Fruit fly (Drosophila melanogaster) whole organism, embryonic: Measurements from ENCODE around the gene Iris.
A peak's percentile ranks its signal among the peaks of the same experiment; 100 is the strongest.

Source experiments
- Ada2b ChIP-seq: fragments of 200-800 bp; sonication (Bioruptor generic); IDR thresholded peaks from 2 replicates; pipeline ENCODE4 v1.3.6; 2022; ENCODE audit warnings: missing biosample characterization, missing genetic modification characterization
- CG12104 ChIP-seq: fragments of 200-800 bp; sonication (Bioruptor generic); optimal IDR thresholded peaks from 3 replicates; lab custom pipeline; 2016; ENCODE audit warnings: missing biosample characterization, missing genetic modification characterization
- CG1603 ChIP-seq: fragments of 200-800 bp; sonication (Bioruptor generic); optimal IDR thresholded peaks from 2 replicates; lab custom pipeline; 2019; ENCODE audit warnings: missing biosample characterization, mild to moderate bottlenecking, missing genetic modification characterization, moderate library complexity
- CG2129 ChIP-seq: fragments of 200-800 bp; sonication (Bioruptor generic); IDR thresholded peaks from 2 replicates; pipeline ENCODE4 v1.3.6; 2022; ENCODE audit warnings: missing biosample characterization, missing genetic modification characterization; ENCODE audit not compliant: partially characterized antibody
- CG31441 ChIP-seq: fragments of 200-800 bp; sonication (Bioruptor generic); IDR thresholded peaks from 2 replicates; pipeline ENCODE4 v1.3.6; 2022; ENCODE audit warnings: missing biosample characterization, missing genetic modification characterization
- CG32532 ChIP-seq: fragments of 200-800 bp; sonication (Bioruptor generic); IDR thresholded peaks from 2 replicates; pipeline ENCODE4 v1.3.6; 2022; ENCODE audit warnings: missing biosample characterization, missing genetic modification characterization
- CG3995 ChIP-seq: fragments of 200-800 bp; sonication (Bioruptor generic); optimal IDR thresholded peaks from 3 replicates; lab custom pipeline; 2016; ENCODE audit warnings: missing biosample characterization, missing genetic modification characterization
- CG6683 ChIP-seq: fragments of 200-800 bp; sonication (Bioruptor generic); optimal IDR thresholded peaks from 2 replicates; lab custom pipeline; 2017; ENCODE audit warnings: missing biosample characterization, mild to moderate bottlenecking, missing genetic modification characterization, missing genetic modification reagents
- CG6765 ChIP-seq: fragments of 200-800 bp; sonication (Bioruptor generic); optimal IDR thresholded peaks from 3 replicates; lab custom pipeline; 2017; ENCODE audit warnings: missing biosample characterization, mild to moderate bottlenecking, missing genetic modification characterization
- CG7357 ChIP-seq: fragments of 200-800 bp; sonication (Bioruptor generic); IDR thresholded peaks from 3 replicates; pipeline ENCODE4 v1.3.6; 2022; ENCODE audit warnings: missing biosample characterization, missing genetic modification characterization
- CG8765 ChIP-seq: fragments of 200-800 bp; sonication (Bioruptor generic); IDR thresholded peaks from 2 replicates; pipeline ENCODE4 v1.3.6; 2022; ENCODE audit warnings: missing biosample characterization, missing genetic modification characterization
- CG9932 ChIP-seq: fragments of 200-800 bp; sonication (Bioruptor generic); IDR thresholded peaks from 2 replicates; pipeline ENCODE4 v1.3.6; 2022; ENCODE audit warnings: missing biosample characterization, missing genetic modification characterization
- Dbx ChIP-seq: fragments of 200-800 bp; sonication (Bioruptor generic); IDR thresholded peaks from 3 replicates; pipeline ENCODE4 v1.3.6; 2022; ENCODE audit warnings: missing biosample characterization, missing genetic modification characterization
- Deaf1 ChIP-seq: fragments of 200-800 bp; optimal IDR thresholded peaks from 3 replicates; lab custom pipeline; 2019; ENCODE audit warnings: missing biosample characterization, mild to moderate bottlenecking, missing genetic modification characterization, moderate library complexity
- Dip2 ChIP-seq: fragments of 200-800 bp; sonication (Bioruptor generic); IDR thresholded peaks from 2 replicates; pipeline ENCODE4 v1.3.6; 2022; ENCODE audit warnings: missing biosample characterization, missing genetic modification characterization
- E2f1 ChIP-seq: fragments of 200-800 bp; sonication (Bioruptor generic); IDR thresholded peaks from 2 replicates; pipeline ENCODE4 v1.3.6; 2022; ENCODE audit warnings: missing biosample characterization, missing genetic modification characterization
- Fer2 ChIP-seq: fragments of 200-800 bp; sonication (Bioruptor generic); optimal IDR thresholded peaks from 2 replicates; lab custom pipeline; 2018; ENCODE audit warnings: missing biosample characterization, mild to moderate bottlenecking, missing genetic modification characterization, moderate library complexity
- Hr51 ChIP-seq, 2 experiments: fragments of 200-800 bp; sonication (Bioruptor generic); optimal IDR thresholded peaks; 2 replicates in 1 of 2; 3 replicates in 1 of 2; lab custom pipeline; 2016 to 2018; ENCODE audit warnings: missing biosample characterization in 2 of 2, missing genetic modification characterization in 2 of 2, mild to moderate bottlenecking in 1 of 2, moderate library complexity in 1 of 2
- Nf-YA ChIP-seq: fragments of 200-800 bp; sonication (Bioruptor generic); IDR thresholded peaks from 2 replicates; pipeline ENCODE4 v1.3.6; 2022; ENCODE audit warnings: missing biosample characterization, missing genetic modification characterization
- Rfx ChIP-seq: fragments of 200-800 bp; sonication (Bioruptor generic); IDR thresholded peaks from 2 replicates; pipeline ENCODE4 v1.3.6; 2022; ENCODE audit warnings: missing biosample characterization, missing genetic modification characterization
- Trl ChIP-seq, 3 experiments: fragments of >200 bp in 2 of 3; fragments of 200-800 bp in 1 of 3; sonication (Bioruptor generic) in 1 of 3; optimal IDR thresholded peaks; 2 replicates in 1 of 3; 3 replicates in 2 of 3; lab custom pipeline; 2016 to 2017; ENCODE audit warnings: missing biosample characterization in 1 of 3, missing genetic modification characterization in 1 of 3
- Vsx1 ChIP-seq: fragments of 200-800 bp; sonication (Bioruptor generic); optimal IDR thresholded peaks from 2 replicates; lab custom pipeline; 2017; ENCODE audit warnings: missing biosample characterization, mild to moderate bottlenecking, missing genetic modification characterization, missing genetic modification reagents
- ap ChIP-seq: fragments of 200-800 bp; sonication (Bioruptor generic); IDR thresholded peaks from 2 replicates; pipeline ENCODE4 v1.3.6; 2022; ENCODE audit warnings: missing biosample characterization, missing genetic modification characterization
- btn ChIP-seq: fragments of 200-800 bp; sonication (Bioruptor generic); optimal IDR thresholded peaks from 2 replicates; lab custom pipeline; 2016; ENCODE audit warnings: missing biosample characterization, missing genetic modification characterization
- cg ChIP-seq: fragments of 200-800 bp; sonication (Bioruptor generic); optimal IDR thresholded peaks from 3 replicates; lab custom pipeline; 2019; ENCODE audit warnings: missing biosample characterization, mild to moderate bottlenecking, missing genetic modification characterization, moderate library complexity
- chif ChIP-seq, 2 experiments: fragments of 200-800 bp; sonication (Bioruptor generic); optimal IDR thresholded peaks; 3 replicates each; lab custom pipeline; 2016; ENCODE audit warnings: missing biosample characterization in 2 of 2, missing genetic modification characterization in 2 of 2
- crc ChIP-seq: fragments of 200-800 bp; sonication (Bioruptor generic); optimal IDR thresholded peaks from 2 replicates; lab custom pipeline; 2016; ENCODE audit warnings: missing biosample characterization, missing genetic modification characterization
- dati ChIP-seq: fragments of 200-800 bp; sonication (Bioruptor generic); IDR thresholded peaks from 2 replicates; pipeline ENCODE4 v1.3.6; 2022; ENCODE audit warnings: missing biosample characterization, missing genetic modification characterization
- dm ChIP-seq: fragments of 200-800 bp; sonication (Bioruptor generic); optimal IDR thresholded peaks from 3 replicates; lab custom pipeline; 2016; ENCODE audit warnings: missing biosample characterization, missing genetic modification characterization
- dpn ChIP-seq, 2 experiments: fragments of 200-800 bp; sonication (Bioruptor generic); optimal IDR thresholded peaks; 3 replicates each; lab custom pipeline; 2016; ENCODE audit warnings: missing biosample characterization in 2 of 2, missing genetic modification characterization in 2 of 2
- en ChIP-seq: fragments of 200-800 bp; sonication (Bioruptor generic); optimal IDR thresholded peaks from 2 replicates; lab custom pipeline; 2016; ENCODE audit warnings: missing biosample characterization, missing genetic modification characterization
- fd102C ChIP-seq: fragments of 200-800 bp; sonication (Bioruptor generic); optimal IDR thresholded peaks from 2 replicates; lab custom pipeline; 2018; ENCODE audit warnings: missing biosample characterization, mild to moderate bottlenecking, missing genetic modification characterization, moderate library complexity
- fd3F ChIP-seq: fragments of 200-800 bp; sonication (Bioruptor generic); optimal IDR thresholded peaks from 2 replicates; lab custom pipeline; 2018; ENCODE audit warnings: missing biosample characterization, mild to moderate bottlenecking, missing genetic modification characterization, moderate library complexity
- gfzf ChIP-seq: fragments of 200-800 bp; sonication (Bioruptor generic); optimal IDR thresholded peaks from 2 replicates; lab custom pipeline; 2016; ENCODE audit warnings: missing biosample characterization, mild to moderate bottlenecking, missing genetic modification characterization, moderate library complexity
- grn ChIP-seq: fragments of 200-800 bp; sonication (Bioruptor generic); optimal IDR thresholded peaks from 3 replicates; lab custom pipeline; 2017; ENCODE audit warnings: missing biosample characterization, missing genetic modification characterization
- lab ChIP-seq: fragments of 200-800 bp; sonication (Bioruptor generic); optimal IDR thresholded peaks from 3 replicates; lab custom pipeline; 2017; ENCODE audit warnings: missing biosample characterization, missing genetic modification characterization, mild to moderate bottlenecking, moderate library complexity, missing genetic modification reagents
- pan ChIP-seq, 4 experiments: fragments of >200 bp in 3 of 4; fragments of 200-800 bp in 1 of 4; sonication (Bioruptor generic) in 1 of 4; optimal IDR thresholded peaks in 3 of 4; IDR thresholded peaks in 1 of 4; 2 replicates each; pipeline versions ENCODE4 v1.3.6 to Lab custom; 2017 to 2022; ENCODE audit warnings: missing biosample characterization in 2 of 4, missing genetic modification characterization in 2 of 4, mixed read lengths in 1 of 4
- pho ChIP-seq: fragments of 200-800 bp; sonication (Bioruptor generic); optimal IDR thresholded peaks from 2 replicates; lab custom pipeline; 2016; ENCODE audit warnings: missing biosample characterization, missing genetic modification characterization
- pita ChIP-seq: fragments of 200-800 bp; sonication (Bioruptor generic); optimal IDR thresholded peaks from 2 replicates; lab custom pipeline; 2017; ENCODE audit warnings: missing biosample characterization, mild to moderate bottlenecking, missing genetic modification characterization
- pros ChIP-seq: fragments of 200-800 bp; sonication (Bioruptor generic); optimal IDR thresholded peaks from 3 replicates; lab custom pipeline; 2019; ENCODE audit warnings: missing biosample characterization, mild to moderate bottlenecking, missing genetic modification characterization, moderate library complexity
- schlank ChIP-seq: fragments of 200-800 bp; sonication (Bioruptor generic); optimal IDR thresholded peaks from 2 replicates; lab custom pipeline; 2018; ENCODE audit warnings: missing biosample characterization, mild to moderate bottlenecking, missing genetic modification characterization
- sens ChIP-seq: fragments of 200-800 bp; sonication (Bioruptor generic); peaks from one replicate; lab custom pipeline; 2016; ENCODE audit warnings: missing biosample characterization, missing genetic modification characterization
- sim ChIP-seq: fragments of 200-800 bp; sonication (Bioruptor generic); IDR thresholded peaks from 2 replicates; pipeline ENCODE4 v1.3.6; 2022; ENCODE audit warnings: missing biosample characterization, missing genetic modification characterization
- sna ChIP-seq: fragments of 200-800 bp; sonication (Bioruptor generic); IDR thresholded peaks from 2 replicates; pipeline ENCODE4 v1.3.6; 2022; ENCODE audit warnings: missing biosample characterization, missing genetic modification characterization; ENCODE audit not compliant: partially characterized antibody
- sob ChIP-seq: fragments of 200-800 bp; sonication (Bioruptor generic); IDR thresholded peaks from 2 replicates; pipeline ENCODE4 v1.3.6; 2022; ENCODE audit warnings: missing biosample characterization, missing genetic modification characterization
- sqz ChIP-seq: fragments of 200-800 bp; sonication (Bioruptor generic); optimal IDR thresholded peaks from 3 replicates; lab custom pipeline; 2018; ENCODE audit warnings: missing biosample characterization, mild to moderate bottlenecking, missing genetic modification characterization
- ssp ChIP-seq: fragments of 200-800 bp; sonication (Bioruptor generic); IDR thresholded peaks from 2 replicates; pipeline ENCODE4 v1.3.6; 2022; ENCODE audit warnings: missing biosample characterization, missing genetic modification characterization
- tgo ChIP-seq: fragments of 200-800 bp; sonication (Bioruptor generic); IDR thresholded peaks from 3 replicates; pipeline ENCODE4 v1.3.6; 2022; ENCODE audit warnings: missing biosample characterization, missing genetic modification characterization
- ttk ChIP-seq: fragments of 200-800 bp; sonication (Bioruptor generic); IDR thresholded peaks from 2 replicates; pipeline ENCODE4 v2.1.2; 2022; ENCODE audit warnings: missing biosample characterization, missing genetic modification characterization
- yki ChIP-seq: fragments of >200 bp; optimal IDR thresholded peaks from 3 replicates; lab custom pipeline; 2018

The Iris gene

DNA sequence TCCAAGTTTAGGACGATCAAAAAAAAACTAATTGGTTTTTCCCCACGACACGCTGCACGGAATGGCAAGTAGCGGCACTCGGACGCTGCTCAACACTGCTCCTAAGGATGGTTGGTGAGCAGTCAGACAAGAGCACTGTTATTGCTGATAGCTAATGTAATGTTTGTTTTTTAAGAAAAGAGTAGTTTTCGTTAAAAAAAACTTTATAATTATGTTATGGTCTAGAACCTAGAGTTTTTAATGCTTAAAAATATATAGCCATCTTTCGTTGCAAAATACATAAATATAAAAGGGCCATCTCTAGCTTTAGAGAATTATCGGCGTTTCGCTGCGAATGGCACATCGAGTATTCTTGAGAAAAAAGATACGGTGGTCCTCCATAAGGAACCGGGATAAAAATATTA, 38.8 kb upstream of the Iris start, which contains the start of the genes Charon and CG4887 (continued):
- TF ChIP-seq CG6683 (GFP tag; lab: Kevin White, UChicago) (peak; percentile 66), yki (no peak), Nf-YA (GFP tag; lab: Robert Waterston, UW) (peak; percentile 52; the same call in 1 of the 2 replicates), sqz (GFP tag; lab: Kevin White, UChicago) (no peak), CG12104 (peak; percentile 68), grn (GFP tag; lab: Kevin White, UChicago) (no peak), crc (GFP tag; lab: Kevin White, UChicago) (peak; percentile 65), pita (GFP tag; lab: Kevin White, UChicago) (no peak), Vsx1 (no peak), Hr51 (GFP tag; optimal IDR thresholded peaks at IDR 0.05; lab: Kevin White, UChicago) (peak in 1 of 2 experiments; percentile 83), CG8765 (GFP tag; lab: Robert Waterston, UW) (peak; percentile 48; the same call in 1 of the 2 replicates), CG1603 (no peak), Deaf1 (tag; lab: Kevin White, UChicago) (peak; percentile 44), Fer2 (tag; lab: Kevin White, UChicago) (peak; percentile 79), Dip2 (GFP tag; lab: Robert Waterston, UW) (no peak), ap (GFP tag; lab: Robert Waterston, UW) (peak; percentile 51), ttk (peak; percentile 74), CG3995 (GFP tag; lab: Kevin White, UChicago) (peak; percentile 61), sob (peak; percentile 89), Rfx (GFP tag; lab: Robert Waterston, UW) (peak; percentile 91), pan (optimal IDR thresholded peaks at IDR 0.05; lab: Kevin White, UChicago) (no peak), pan (GFP tag; optimal IDR thresholded peaks at IDR 0.05 in 1 of 2, IDR thresholded peaks at IDR 0.05 in 1 of 2) (peak in 1 of 2 experiments; percentile 83), CG6765 (GFP tag; lab: Kevin White, UChicago) (peak; percentile 75), fd102C (GFP tag; lab: Kevin White, UChicago) (no peak), dm (peak; percentile 87), E2f1 (peak; percentile 77), schlank (peak; percentile 46), en (GFP tag; lab: Kevin White, UChicago) (peak; percentile 38), sens (GFP tag; lab: Kevin White, UChicago) (peak; percentile 97), sim (GFP tag; lab: Robert Waterston, UW) (no peak), CG7357 (GFP tag; lab: Robert Waterston, UW) (peak; percentile 57; the same call in 2 of the 3 replicates), tgo (peak; percentile 84), Dbx (GFP tag; lab: Robert Waterston, UW) (peak; percentile 89), CG32532 (peak; percentile 82), ssp (GFP tag; lab: Robert Waterston, UW) (peak; percentile 71), CG9932 (GFP tag; lab: Robert Waterston, UW) (peak; percentile 93), CG31441 (GFP tag; lab: Robert Waterston, UW) (no peak), pros (no peak), sna (GFP tag; lab: Robert Waterston, UW) (peak; percentile 69), Trl (optimal IDR thresholded peaks at IDR 0.05; lab: Kevin White, UChicago) (no peak), Trl (GFP tag; optimal IDR thresholded peaks at IDR 0.05; lab: Kevin White, UChicago) (peak; percentile 86), Ada2b (GFP tag; lab: Robert Waterston, UW) (peak; percentile 65), fd3F (GFP tag; lab: Kevin White, UChicago) (peak; percentile 76), chif (GFP tag; optimal IDR thresholded peaks at IDR 0.05; lab: Kevin White, UChicago) (peak; percentile 75 to 84), cg (GFP tag; lab: Kevin White, UChicago) (no peak), pho (GFP tag; lab: Kevin White, UChicago) (peak; percentile 89), CG2129 (GFP tag; lab: Robert Waterston, UW) (peak; percentile 41; the same call in 1 of the 2 replicates), btn (GFP tag; lab: Kevin White, UChicago) (no peak), lab (no peak), dpn (GFP tag; optimal IDR thresholded peaks at IDR 0.05; lab: Kevin White, UChicago) (peak; percentile 87 to 88), gfzf (GFP tag; lab: Kevin White, UChicago) (peak; percentile 27), dati (GFP tag; lab: Robert Waterston, UW) (no peak)
